Fruit fly (Drosophila melanogaster) whole organism, embryonic: Measurements from ENCODE around the gene CG14402.

Experiments
- Ada2b ChIP-seq: fragments of 200-800 bp; sonication (Bioruptor generic); IDR thresholded peaks from 2 replicates; pipeline ENCODE4 v1.3.6; 2022; ENCODE audit warnings: missing biosample characterization, missing genetic modification characterization
- Atf3 ChIP-seq: fragments of 200-800 bp; sonication (Bioruptor generic); optimal IDR thresholded peaks from 3 replicates; lab custom pipeline; 2016; ENCODE audit warnings: missing biosample characterization, missing genetic modification characterization
- CG10321 ChIP-seq: fragments of 200-800 bp; sonication (Bioruptor generic); IDR thresholded peaks from 2 replicates; pipeline ENCODE4 v1.3.6; 2022; ENCODE audit warnings: missing biosample characterization, missing genetic modification characterization
- CG11093 ChIP-seq: fragments of 200-800 bp; sonication (Bioruptor generic); IDR thresholded peaks from 3 replicates; pipeline ENCODE4 v1.3.6; 2022; ENCODE audit warnings: missing biosample characterization, missing genetic modification characterization
- CG11504 ChIP-seq: fragments of 200-800 bp; sonication (Bioruptor generic); optimal IDR thresholded peaks from 3 replicates; lab custom pipeline; 2019; ENCODE audit warnings: missing biosample characterization, mild to moderate bottlenecking, missing genetic modification characterization, moderate library complexity
- CG12155 ChIP-seq: fragments of 200-800 bp; sonication (Bioruptor generic); optimal IDR thresholded peaks from 3 replicates; lab custom pipeline; 2016; ENCODE audit warnings: missing biosample characterization, missing genetic modification characterization
- CG12299 ChIP-seq: fragments of 200-800 bp; sonication (Bioruptor generic); optimal IDR thresholded peaks from 2 replicates; lab custom pipeline; 2018; ENCODE audit warnings: missing biosample characterization, mild to moderate bottlenecking, missing genetic modification characterization
- CG12744 ChIP-seq: fragments of 200-800 bp; sonication (Bioruptor generic); optimal IDR thresholded peaks from 2 replicates; lab custom pipeline; 2016; ENCODE audit warnings: missing biosample characterization, missing genetic modification characterization
- CG13424 ChIP-seq: fragments of 200-800 bp; sonication (Bioruptor generic); optimal IDR thresholded peaks from 2 replicates; lab custom pipeline; 2019; ENCODE audit warnings: missing biosample characterization, mild to moderate bottlenecking, missing genetic modification characterization, moderate library complexity
- CG13775 ChIP-seq: fragments of 200-800 bp; sonication (Bioruptor generic); optimal IDR thresholded peaks from 3 replicates; lab custom pipeline; 2017; ENCODE audit warnings: missing biosample characterization, mild to moderate bottlenecking, missing genetic modification characterization
- CG1832 ChIP-seq: fragments of 200-800 bp; sonication (Bioruptor generic); optimal IDR thresholded peaks from 2 replicates; lab custom pipeline; 2017; ENCODE audit warnings: missing biosample characterization, mild to moderate bottlenecking, missing genetic modification characterization, inconsistent platforms
- CG18599 ChIP-seq: fragments of 200-800 bp; sonication (Bioruptor generic); optimal IDR thresholded peaks from 3 replicates; lab custom pipeline; 2017; ENCODE audit warnings: missing biosample characterization, missing genetic modification characterization, mild to moderate bottlenecking, moderate library complexity, missing genetic modification reagents
- CG32772 ChIP-seq: fragments of 200-800 bp; sonication (Bioruptor generic); IDR thresholded peaks from 2 replicates; pipeline ENCODE4 v1.3.6; 2022; ENCODE audit warnings: missing biosample characterization, missing genetic modification characterization
- CG4282 ChIP-seq: fragments of 200-800 bp; sonication (Bioruptor generic); optimal IDR thresholded peaks from 2 replicates; lab custom pipeline; 2016; ENCODE audit warnings: missing biosample characterization, missing genetic modification characterization
- CG4404 ChIP-seq: fragments of 200-800 bp; sonication (Bioruptor generic); IDR thresholded peaks from 2 replicates; pipeline ENCODE4 v1.3.6; 2022; ENCODE audit warnings: missing biosample characterization, missing genetic modification characterization
- CG5180 ChIP-seq: fragments of 200-800 bp; sonication (Bioruptor generic); optimal IDR thresholded peaks from 3 replicates; lab custom pipeline; 2017; ENCODE audit warnings: missing biosample characterization, missing genetic modification characterization, mild to moderate bottlenecking, moderate library complexity, missing genetic modification reagents
- CG6254 ChIP-seq: fragments of 200-800 bp; sonication (Bioruptor generic); optimal IDR thresholded peaks from 3 replicates; lab custom pipeline; 2017; ENCODE audit warnings: mild to moderate bottlenecking, missing biosample characterization, missing genetic modification reagents, missing genetic modification characterization
- CG6791 ChIP-seq: fragments of 200-800 bp; sonication (Bioruptor generic); IDR thresholded peaks from 3 replicates; pipeline ENCODE4 v1.3.6; 2022; ENCODE audit warnings: missing biosample characterization, missing genetic modification characterization; ENCODE audit not compliant: partially characterized antibody
- CG7839 ChIP-seq: fragments of 200-800 bp; sonication (Bioruptor generic); optimal IDR thresholded peaks from 3 replicates; lab custom pipeline; 2018; ENCODE audit warnings: missing biosample characterization, mild to moderate bottlenecking, missing genetic modification characterization, moderate library complexity
- CG7987 ChIP-seq: fragments of 200-800 bp; sonication (Bioruptor generic); optimal IDR thresholded peaks from 2 replicates; lab custom pipeline; 2018; ENCODE audit warnings: missing biosample characterization, mild to moderate bottlenecking, missing genetic modification characterization, moderate library complexity
- CG8089 ChIP-seq: fragments of 200-800 bp; sonication (Bioruptor generic); optimal IDR thresholded peaks from 3 replicates; lab custom pipeline; 2016; ENCODE audit warnings: missing biosample characterization, missing genetic modification characterization
- CkIIα-i1 ChIP-seq: fragments of 200-800 bp; sonication (Bioruptor generic); IDR thresholded peaks from 2 replicates; pipeline ENCODE4 v1.3.6; 2022; ENCODE audit warnings: missing biosample characterization, missing genetic modification characterization
- Dll ChIP-seq: fragments of 200-800 bp; sonication (Bioruptor generic); IDR thresholded peaks from 4 replicates; pipeline ENCODE4 v1.3.6; 2022; ENCODE audit warnings: missing biosample characterization, missing genetic modification characterization; ENCODE audit not compliant: partially characterized antibody
- E2f2 ChIP-seq: fragments of 200-800 bp; sonication (Bioruptor generic); IDR thresholded peaks from 2 replicates; pipeline ENCODE4 v1.3.6; 2022; ENCODE audit warnings: missing biosample characterization, missing genetic modification characterization
- Fer2 ChIP-seq: fragments of 200-800 bp; sonication (Bioruptor generic); optimal IDR thresholded peaks from 2 replicates; lab custom pipeline; 2018; ENCODE audit warnings: missing biosample characterization, mild to moderate bottlenecking, missing genetic modification characterization, moderate library complexity
- H2.0 ChIP-seq: fragments of 200-800 bp; sonication (Bioruptor generic); IDR thresholded peaks from 2 replicates; pipeline ENCODE4 v1.3.6; 2022; ENCODE audit warnings: missing biosample characterization, missing genetic modification characterization
- Hsf ChIP-seq: fragments of 200-800 bp; sonication (Bioruptor generic); optimal IDR thresholded peaks from 3 replicates; lab custom pipeline; 2016; ENCODE audit warnings: missing biosample characterization, missing genetic modification characterization
- Lim3 ChIP-seq: fragments of 200-800 bp; sonication (Bioruptor generic); IDR thresholded peaks from 2 replicates; pipeline ENCODE4 v1.3.6; 2022; ENCODE audit warnings: missing biosample characterization, missing genetic modification characterization
- Meics ChIP-seq: fragments of 200-800 bp; sonication (Bioruptor generic); optimal IDR thresholded peaks from 2 replicates; lab custom pipeline; 2017; ENCODE audit warnings: missing biosample characterization, mild to moderate bottlenecking, missing genetic modification characterization
- Mrtf ChIP-seq: fragments of 200-800 bp; sonication (Bioruptor generic); IDR thresholded peaks from 3 replicates; pipeline ENCODE4 v1.3.6; 2022; ENCODE audit warnings: missing biosample characterization, missing genetic modification characterization
- NC2α ChIP-seq: fragments of 200-800 bp; sonication (Bioruptor generic); optimal IDR thresholded peaks from 2 replicates; lab custom pipeline; 2016; ENCODE audit warnings: missing biosample characterization, missing genetic modification characterization
- NFAT ChIP-seq: fragments of 200-800 bp; sonication (Bioruptor generic); IDR thresholded peaks from 2 replicates; pipeline ENCODE4 v1.3.6; 2022; ENCODE audit warnings: missing biosample characterization, missing genetic modification characterization
- Optix ChIP-seq: fragments of 200-800 bp; sonication (Bioruptor generic); IDR thresholded peaks from 3 replicates; pipeline ENCODE4 v1.3.6; 2022; ENCODE audit warnings: missing biosample characterization, missing genetic modification characterization
- Rx ChIP-seq: fragments of 200-800 bp; sonication (Bioruptor generic); IDR thresholded peaks from 2 replicates; pipeline ENCODE4 v1.3.6; 2022; ENCODE audit warnings: missing biosample characterization, missing genetic modification characterization
- Tbp ChIP-seq: fragments of >200 bp; optimal IDR thresholded peaks from 2 replicates; lab custom pipeline; 2018; ENCODE audit warnings: missing biosample characterization, missing genetic modification characterization
- Usf ChIP-seq: fragments of 200-800 bp; sonication (Bioruptor generic); optimal IDR thresholded peaks from 2 replicates; lab custom pipeline; 2017; ENCODE audit warnings: missing genotype, missing biosample characterization, missing genetic modification characterization
- al ChIP-seq: fragments of 200-800 bp; sonication (Bioruptor generic); IDR thresholded peaks from 2 replicates; pipeline ENCODE4 v1.3.6; 2022; ENCODE audit warnings: missing biosample characterization, missing genetic modification characterization
- aop ChIP-seq: fragments of 200-800 bp; sonication (Bioruptor generic); IDR thresholded peaks from 2 replicates; pipeline ENCODE4 v1.3.6; 2022; ENCODE audit warnings: missing biosample characterization, missing genetic modification characterization
- ash1 ChIP-seq: fragments of 200-800 bp; sonication (Bioruptor generic); optimal IDR thresholded peaks from 2 replicates; lab custom pipeline; 2018; ENCODE audit warnings: missing biosample characterization, mild to moderate bottlenecking, missing genetic modification characterization
- btn ChIP-seq: fragments of 200-800 bp; sonication (Bioruptor generic); optimal IDR thresholded peaks from 2 replicates; lab custom pipeline; 2016; ENCODE audit warnings: missing biosample characterization, missing genetic modification characterization
- chinmo ChIP-seq: fragments of 200-800 bp; sonication (Bioruptor generic); IDR thresholded peaks from 4 replicates; pipeline ENCODE4 v1.3.6; 2022; ENCODE audit warnings: missing biosample characterization, missing genetic modification characterization; ENCODE audit not compliant: partially characterized antibody
- cwo ChIP-seq: fragments of 200-800 bp; sonication (Bioruptor generic); optimal IDR thresholded peaks from 3 replicates; lab custom pipeline; 2017; ENCODE audit warnings: missing biosample characterization, missing genetic modification characterization, mild to moderate bottlenecking, moderate library complexity, missing genetic modification reagents
- ind ChIP-seq: fragments of 200-800 bp; sonication (Bioruptor generic); optimal IDR thresholded peaks from 3 replicates; lab custom pipeline; 2016; ENCODE audit warnings: missing biosample characterization, missing genetic modification characterization
- klu ChIP-seq: fragments of 200-800 bp; sonication (Bioruptor generic); IDR thresholded peaks from 2 replicates; pipeline ENCODE4 v1.3.6; 2022; ENCODE audit warnings: missing biosample characterization, missing genetic modification characterization
- knrl ChIP-seq: fragments of 200-800 bp; sonication (Bioruptor generic); IDR thresholded peaks from 3 replicates; pipeline ENCODE4 v1.3.6; 2022; ENCODE audit warnings: missing biosample characterization, missing genetic modification characterization; ENCODE audit not compliant: partially characterized antibody
- pzg ChIP-seq: fragments of 200-800 bp; sonication (Bioruptor generic); optimal IDR thresholded peaks from 3 replicates; lab custom pipeline; 2018; ENCODE audit warnings: missing biosample characterization, mild to moderate bottlenecking, missing genetic modification characterization, moderate library complexity
- rib ChIP-seq: fragments of 200-800 bp; sonication (Bioruptor generic); IDR thresholded peaks from 2 replicates; pipeline ENCODE4 v1.3.6; 2022; ENCODE audit warnings: missing biosample characterization, missing genetic modification characterization
- sd ChIP-seq: fragments of 200-800 bp; sonication (Bioruptor generic); optimal IDR thresholded peaks from 3 replicates; lab custom pipeline; 2018; ENCODE audit warnings: missing biosample characterization, mild to moderate bottlenecking, missing genetic modification characterization, moderate library complexity
- sisA ChIP-seq: fragments of 200-800 bp; sonication (Bioruptor generic); IDR thresholded peaks from 2 replicates; pipeline ENCODE4 v1.3.6; 2022; ENCODE audit warnings: missing biosample characterization, missing genetic modification characterization
- ssp ChIP-seq: fragments of 200-800 bp; sonication (Bioruptor generic); IDR thresholded peaks from 2 replicates; pipeline ENCODE4 v1.3.6; 2022; ENCODE audit warnings: missing biosample characterization, missing genetic modification characterization
- ttk ChIP-seq: fragments of 200-800 bp; sonication (Bioruptor generic); IDR thresholded peaks from 2 replicates; pipeline ENCODE4 v2.1.2; 2022; ENCODE audit warnings: missing biosample characterization, missing genetic modification characterization
- vnd ChIP-seq: fragments of 200-800 bp; sonication (Bioruptor generic); IDR thresholded peaks from 3 replicates; pipeline ENCODE4 v1.3.6; 2022; ENCODE audit warnings: missing biosample characterization, missing genetic modification characterization; ENCODE audit not compliant: partially characterized antibody
- wor ChIP-seq: fragments of 200-800 bp; sonication (Bioruptor generic); IDR thresholded peaks from 2 replicates; pipeline ENCODE4 v1.3.6; 2022; ENCODE audit warnings: missing biosample characterization, missing genetic modification characterization

Gene CG14402

dm6 chr2L:20801801-20802200 is 47.3 kb upstream of the CG14402 start (continued):
- TF ChIP-seq sd (tag; lab: Kevin White, UChicago) (no peak), sisA (GFP tag; lab: Robert Waterston, UW) (no peak), NFAT (GFP tag; lab: Robert Waterston, UW) (peak; percentile 47; the same call in 1 of the 2 replicates), Optix (GFP tag; lab: Robert Waterston, UW) (no peak), Lim3 (no peak), Atf3 (GFP tag; lab: Kevin White, UChicago) (no peak), CG12155 (no peak), al (GFP tag; lab: Robert Waterston, UW) (no peak), E2f2 (GFP tag; lab: Robert Waterston, UW) (no peak), CG4404 (no peak), Mrtf (GFP tag; lab: Robert Waterston, UW) (no peak), CG1832 (GFP tag; lab: Kevin White, UChicago) (no peak), aop (GFP tag; lab: Robert Waterston, UW) (no peak), CG6254 (no peak), CG10321 (no peak), pzg (GFP tag; lab: Kevin White, UChicago) (no peak), CG11504 (tag; lab: Kevin White, UChicago) (no peak), Rx (GFP tag; lab: Robert Waterston, UW) (no peak), CG5180 (GFP tag; lab: Kevin White, UChicago) (no peak), CG7987 (no peak), vnd (GFP tag; lab: Robert Waterston, UW) (no peak), klu (no peak), CG4282 (GFP tag; lab: Kevin White, UChicago) (no peak), Ada2b (GFP tag; lab: Robert Waterston, UW) (no peak), ash1 (GFP tag; lab: Kevin White, UChicago) (no peak), CG32772 (GFP tag; lab: Robert Waterston, UW) (no peak), CG7839 (tag; lab: Kevin White, UChicago) (no peak), ttk (GFP tag; lab: Robert Waterston, UW) (no peak), rib (GFP tag; lab: Robert Waterston, UW) (no peak), CG13424 (no peak), knrl (GFP tag; lab: Robert Waterston, UW) (no peak), H2.0 (no peak), chinmo (no peak), Usf (GFP tag; lab: Kevin White, UChicago) (no peak), CG11093 (no peak), CG8089 (no peak), wor (GFP tag; lab: Robert Waterston, UW) (no peak), CG12744 (GFP tag; lab: Kevin White, UChicago) (no peak), ssp (no peak), btn (no peak), CG12299 (tag; lab: Kevin White, UChicago) (no peak), NC2α (no peak), Meics (GFP tag; lab: Kevin White, UChicago) (no peak), Dll (GFP tag; lab: Robert Waterston, UW) (no peak), Hsf (no peak), cwo (GFP tag; lab: Kevin White, UChicago) (no peak), CG18599 (no peak), CkIIα-i1 (GFP tag; lab: Robert Waterston, UW) (no peak), CG6791 (GFP tag; lab: Robert Waterston, UW) (no peak), Tbp (GFP tag; lab: Kevin White, UChicago) (no peak), Fer2 (tag; lab: Kevin White, UChicago) (no peak), ind (no peak), CG13775 (GFP tag; lab: Kevin White, UChicago) (no peak)
